Fruit fly (Drosophila melanogaster) whole organism: ENCODE data around the gene CG6409.

Experiments
- CG8478 ChIP-seq: fragments of >200 bp; optimal IDR thresholded peaks from 2 replicates; lab custom pipeline; 2018; ENCODE audit warnings: inconsistent platforms
- Dll ChIP-seq: fragments of >200 bp; optimal IDR thresholded peaks from 2 replicates; lab custom pipeline; 2017
- EcR ChIP-seq, 2 experiments: fragments of >200 bp; optimal IDR thresholded peaks; 2 replicates each; lab custom pipeline; 2017; ENCODE audit warnings: missing biosample characterization in 2 of 2, missing genetic modification characterization in 2 of 2, missing genetic modification reagents in 2 of 2
- pan ChIP-seq: fragments of >200 bp; optimal IDR thresholded peaks from 2 replicates; lab custom pipeline; 2017
- psq ChIP-seq: fragments of >200 bp; optimal IDR thresholded peaks from 2 replicates; lab custom pipeline; 2017

DNA sequence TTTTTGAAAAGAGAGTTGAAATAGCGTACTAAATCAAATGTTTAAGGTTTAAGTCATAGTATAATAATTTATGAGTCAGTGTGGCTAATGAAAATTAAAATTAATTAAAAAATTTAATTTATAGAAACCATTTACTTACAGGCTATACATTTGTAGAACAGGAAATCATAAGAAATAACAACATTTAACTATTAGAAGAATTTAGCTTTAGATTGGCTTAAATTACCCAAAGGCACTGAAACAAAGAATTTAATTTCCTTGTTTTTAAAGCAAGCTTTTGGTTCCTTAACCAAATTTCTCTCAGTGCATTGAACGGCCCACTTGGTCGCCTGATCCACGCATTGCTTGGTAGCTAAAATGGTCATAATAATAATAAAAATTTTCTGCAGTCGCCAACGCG, 21.3 kb upstream of the CG6409 start:
- no peak for TF ChIP-seq CG8478 (lab: Kevin White, UChicago)
- TF ChIP-seq psq: no peak
- no peak for TF ChIP-seq pan
- no peak for TF ChIP-seq Dll (lab: Kevin White, UChicago)
- no peak for TF ChIP-seq EcR (GFP tag; optimal IDR thresholded peaks at IDR 0.05; lab: Kevin White, UChicago)
